Worm (Caenorhabditis elegans) whole organism, young adult: ENCODE results near the gene C50H2.7.

Source experiments
- aptf-2 ChIP-seq: fragments of 200-800 bp; sonication (Bioruptor generic); conservative IDR thresholded peaks from 2 replicates; pipeline ENCODE4 v1.3.6; 2022; ENCODE audit warnings: missing genetic modification reagents, missing genetic modification characterization, missing compliant biosample characterization
- pha-4 ChIP-seq: fragments of 150-350 bp; sonication (generic microtip); optimal IDR thresholded peaks from 2 replicates; lab custom pipeline; 2014; ENCODE audit warnings: missing biosample characterization, missing genetic modification reagents, missing genetic modification characterization

ce11 chrV:9943039-9943438 is 20.5 kb downstream of the C50H2.7 start, which contains the start of gene fipr-12:
- TF ChIP-seq aptf-2 (GFP tag; lab: Robert Waterston, UW) = no peak
- no peak for TF ChIP-seq pha-4
